Fruit fly (Drosophila melanogaster) whole organism, embryonic: ENCODE results near the gene CG7101.
A peak's percentile ranks its signal among the peaks of the same experiment; 100 is the strongest.

Source experiments
- Atf-2 ChIP-seq: fragments of 200-800 bp; sonication (Bioruptor generic); optimal IDR thresholded peaks from 2 replicates; lab custom pipeline; 2016; ENCODE audit warnings: missing biosample characterization, missing genetic modification characterization
- Awh ChIP-seq: fragments of 200-800 bp; sonication (Bioruptor generic); IDR thresholded peaks from 2 replicates; pipeline ENCODE4, ENCODE4 v1.3.6; 2022; ENCODE audit warnings: missing biosample characterization, missing genetic modification characterization
- CG10366 ChIP-seq: fragments of 200-800 bp; sonication (Bioruptor generic); IDR thresholded peaks from 2 replicates; pipeline ENCODE4 v1.3.6; 2022; ENCODE audit warnings: missing biosample characterization, missing genetic modification characterization
- CG11504 ChIP-seq: fragments of 200-800 bp; sonication (Bioruptor generic); optimal IDR thresholded peaks from 3 replicates; lab custom pipeline; 2019; ENCODE audit warnings: missing biosample characterization, mild to moderate bottlenecking, missing genetic modification characterization, moderate library complexity
- CG11723 ChIP-seq: fragments of 200-800 bp; sonication (Bioruptor generic); optimal IDR thresholded peaks from 2 replicates; lab custom pipeline; 2017; ENCODE audit warnings: missing biosample characterization, mild to moderate bottlenecking, missing genetic modification characterization
- CG12391 ChIP-seq: fragments of 200-800 bp; sonication (Bioruptor generic); optimal IDR thresholded peaks from 3 replicates; lab custom pipeline; 2018; ENCODE audit warnings: missing biosample characterization, mild to moderate bottlenecking, missing genetic modification characterization, moderate library complexity
- CG13424 ChIP-seq: fragments of 200-800 bp; sonication (Bioruptor generic); optimal IDR thresholded peaks from 2 replicates; lab custom pipeline; 2019; ENCODE audit warnings: missing biosample characterization, mild to moderate bottlenecking, missing genetic modification characterization, moderate library complexity
- CG14667 ChIP-seq: fragments of 200-800 bp; sonication (Bioruptor generic); IDR thresholded peaks from 2 replicates; pipeline ENCODE4 v1.3.6; 2022; ENCODE audit warnings: missing biosample characterization, missing genetic modification characterization
- CG14965 ChIP-seq: fragments of 200-800 bp; sonication (Bioruptor generic); optimal IDR thresholded peaks from 2 replicates; lab custom pipeline; 2016; ENCODE audit warnings: missing biosample characterization, missing genetic modification characterization, borderline replicate concordance
- CG1529 ChIP-seq: fragments of 200-800 bp; sonication (Bioruptor generic); optimal IDR thresholded peaks from 3 replicates; lab custom pipeline; 2018; ENCODE audit warnings: missing biosample characterization, missing genetic modification characterization
- CG15514 ChIP-seq: fragments of 200-800 bp; sonication (Bioruptor generic); optimal IDR thresholded peaks from 3 replicates; lab custom pipeline; 2017; ENCODE audit warnings: missing biosample characterization, missing genetic modification characterization, mild to moderate bottlenecking, moderate library complexity, missing genetic modification reagents
- CG15601 ChIP-seq: fragments of 200-800 bp; sonication (Bioruptor generic); optimal IDR thresholded peaks from 3 replicates; lab custom pipeline; 2019; ENCODE audit warnings: missing biosample characterization, mild to moderate bottlenecking, missing genetic modification characterization, moderate library complexity
- CG1602 ChIP-seq: fragments of 200-800 bp; sonication (Bioruptor generic); optimal IDR thresholded peaks from 3 replicates; lab custom pipeline; 2016; ENCODE audit warnings: missing biosample characterization, missing genetic modification characterization
- CG17568 ChIP-seq: fragments of 200-800 bp; sonication (Bioruptor generic); optimal IDR thresholded peaks from 2 replicates; lab custom pipeline; 2018; ENCODE audit warnings: missing biosample characterization, mild to moderate bottlenecking, missing genetic modification characterization, moderate library complexity
- CG17912 ChIP-seq: fragments of 200-800 bp; sonication (Bioruptor generic); optimal IDR thresholded peaks from 2 replicates; lab custom pipeline; 2018; ENCODE audit warnings: missing biosample characterization, mild to moderate bottlenecking, missing genetic modification characterization
- CG18619 ChIP-seq: fragments of 200-800 bp; sonication (Bioruptor generic); optimal IDR thresholded peaks from 3 replicates; lab custom pipeline; 2017; ENCODE audit warnings: missing biosample characterization, mild to moderate bottlenecking, missing genetic modification characterization
- CG2129 ChIP-seq: fragments of 200-800 bp; sonication (Bioruptor generic); IDR thresholded peaks from 2 replicates; pipeline ENCODE4 v1.3.6; 2022; ENCODE audit warnings: missing biosample characterization, missing genetic modification characterization; ENCODE audit not compliant: partially characterized antibody
- CG2889 ChIP-seq: fragments of 200-800 bp; sonication (Bioruptor generic); IDR thresholded peaks from 3 replicates; pipeline ENCODE4 v1.3.6; 2022; ENCODE audit warnings: missing biosample characterization, missing genetic modification characterization
- CG31365 ChIP-seq: fragments of 200-800 bp; sonication (Bioruptor generic); optimal IDR thresholded peaks from 2 replicates; lab custom pipeline; 2018; ENCODE audit warnings: missing biosample characterization, mild to moderate bottlenecking, missing genetic modification characterization
- CG4404 ChIP-seq: fragments of 200-800 bp; sonication (Bioruptor generic); IDR thresholded peaks from 2 replicates; pipeline ENCODE4 v1.3.6; 2022; ENCODE audit warnings: missing biosample characterization, missing genetic modification characterization
- CG4707 ChIP-seq: fragments of 200-800 bp; sonication (Bioruptor generic); optimal IDR thresholded peaks from 2 replicates; lab custom pipeline; 2018; ENCODE audit warnings: missing biosample characterization, mild to moderate bottlenecking, missing genetic modification characterization, moderate library complexity
- CG7372 ChIP-seq: fragments of 200-800 bp; sonication (Bioruptor generic); IDR thresholded peaks from 2 replicates; pipeline ENCODE4 v1.3.6; 2022; ENCODE audit warnings: missing biosample characterization, missing genetic modification characterization
- CG8089 ChIP-seq: fragments of 200-800 bp; sonication (Bioruptor generic); optimal IDR thresholded peaks from 3 replicates; lab custom pipeline; 2016; ENCODE audit warnings: missing biosample characterization, missing genetic modification characterization
- CG8281 ChIP-seq: fragments of 200-800 bp; sonication (Bioruptor generic); optimal IDR thresholded peaks from 2 replicates; lab custom pipeline; 2018; ENCODE audit warnings: missing biosample characterization, mild to moderate bottlenecking, missing genetic modification characterization, moderate library complexity
- CG8388 ChIP-seq: fragments of 200-800 bp; sonication (Bioruptor generic); optimal IDR thresholded peaks from 2 replicates; lab custom pipeline; 2019; ENCODE audit warnings: missing biosample characterization, mild to moderate bottlenecking, missing genetic modification characterization, moderate library complexity
- CG8765 ChIP-seq: fragments of 200-800 bp; sonication (Bioruptor generic); IDR thresholded peaks from 2 replicates; pipeline ENCODE4 v1.3.6; 2022; ENCODE audit warnings: missing biosample characterization, missing genetic modification characterization
- CG8944 ChIP-seq: fragments of 200-800 bp; sonication (Bioruptor generic); optimal IDR thresholded peaks from 3 replicates; lab custom pipeline; 2016; ENCODE audit warnings: missing biosample characterization, missing genetic modification characterization
- Deaf1 ChIP-seq: fragments of 200-800 bp; optimal IDR thresholded peaks from 3 replicates; lab custom pipeline; 2019; ENCODE audit warnings: missing biosample characterization, mild to moderate bottlenecking, missing genetic modification characterization, moderate library complexity
- Doc2 ChIP-seq: fragments of 200-800 bp; sonication (Bioruptor generic); IDR thresholded peaks from 2 replicates; pipeline ENCODE4 v1.3.6; 2022; ENCODE audit warnings: missing biosample characterization, missing genetic modification characterization
- ERR ChIP-seq: fragments of 200-800 bp; sonication (Bioruptor generic); optimal IDR thresholded peaks from 2 replicates; lab custom pipeline; 2016; ENCODE audit warnings: missing biosample characterization, missing genetic modification characterization
- Fer1 ChIP-seq: fragments of 200-800 bp; sonication (Bioruptor generic); optimal IDR thresholded peaks from 2 replicates; lab custom pipeline; 2017; ENCODE audit warnings: missing biosample characterization, mild to moderate bottlenecking, missing genetic modification characterization
- Fer3 ChIP-seq: fragments of 200-800 bp; sonication (Bioruptor generic); optimal IDR thresholded peaks from 2 replicates; lab custom pipeline; 2018; ENCODE audit warnings: missing biosample characterization, mild to moderate bottlenecking, missing genetic modification characterization, moderate library complexity
- Gug ChIP-seq: fragments of 200-800 bp; sonication (Bioruptor generic); IDR thresholded peaks from 4 replicates; pipeline ENCODE4 v1.3.6; 2022; ENCODE audit warnings: missing biosample characterization, missing genetic modification characterization
- HLH54F ChIP-seq: fragments of 200-800 bp; sonication (Bioruptor generic); optimal IDR thresholded peaks from 3 replicates; lab custom pipeline; 2016; ENCODE audit warnings: missing biosample characterization, missing genetic modification characterization
- Hey ChIP-seq: fragments of 200-800 bp; sonication (Bioruptor generic); optimal IDR thresholded peaks from 3 replicates; lab custom pipeline; 2018; ENCODE audit warnings: missing biosample characterization, mild to moderate bottlenecking, missing genetic modification characterization
- Max ChIP-seq: fragments of 200-800 bp; sonication (Bioruptor generic); optimal IDR thresholded peaks from 2 replicates; lab custom pipeline; 2016; ENCODE audit warnings: missing biosample characterization, mild to moderate bottlenecking, missing genetic modification characterization
- Sry-β ChIP-seq: fragments of 200-800 bp; sonication (Bioruptor generic); optimal IDR thresholded peaks from 2 replicates; lab custom pipeline; 2018; ENCODE audit warnings: missing biosample characterization, mild to moderate bottlenecking, missing genetic modification characterization, moderate library complexity
- ap ChIP-seq: fragments of 200-800 bp; sonication (Bioruptor generic); IDR thresholded peaks from 2 replicates; pipeline ENCODE4 v1.3.6; 2022; ENCODE audit warnings: missing biosample characterization, missing genetic modification characterization
- da ChIP-seq: fragments of 200-800 bp; sonication (Bioruptor generic); optimal IDR thresholded peaks from 2 replicates; lab custom pipeline; 2016; ENCODE audit warnings: missing biosample characterization, missing genetic modification characterization
- dan ChIP-seq: fragments of 200-800 bp; sonication (Bioruptor generic); IDR thresholded peaks from 2 replicates; pipeline ENCODE4 v1.3.6; 2022; ENCODE audit warnings: missing biosample characterization, missing genetic modification characterization
- kay ChIP-seq: fragments of 200-800 bp; sonication (Bioruptor generic); optimal IDR thresholded peaks from 2 replicates; lab custom pipeline; 2016; ENCODE audit warnings: missing biosample characterization, missing genetic modification characterization
- kni ChIP-seq: fragments of 200-800 bp; sonication (Bioruptor generic); optimal IDR thresholded peaks from 3 replicates; lab custom pipeline; 2017; ENCODE audit warnings: mild to moderate bottlenecking, missing biosample characterization, missing genetic modification reagents, missing genetic modification characterization
- phol ChIP-seq: fragments of 200-800 bp; sonication (Bioruptor generic); optimal IDR thresholded peaks from 3 replicates; lab custom pipeline; 2018; ENCODE audit warnings: missing biosample characterization, mild to moderate bottlenecking, missing genetic modification characterization, moderate library complexity
- pnt ChIP-seq: fragments of 200-800 bp; sonication (Bioruptor generic); optimal IDR thresholded peaks from 3 replicates; lab custom pipeline; 2016; ENCODE audit warnings: missing biosample characterization, missing genetic modification characterization
- sens-2 ChIP-seq: fragments of 200-800 bp; sonication (Bioruptor generic); IDR thresholded peaks from 2 replicates; pipeline ENCODE4 v1.3.6; 2022; ENCODE audit warnings: missing biosample characterization, missing genetic modification characterization
- shn ChIP-seq: fragments of 200-800 bp; sonication (Bioruptor generic); optimal IDR thresholded peaks from 3 replicates; lab custom pipeline; 2016; ENCODE audit warnings: missing biosample characterization, missing genetic modification characterization
- slou ChIP-seq: fragments of 200-800 bp; sonication (Bioruptor generic); optimal IDR thresholded peaks from 3 replicates; lab custom pipeline; 2016; ENCODE audit warnings: missing biosample characterization, missing genetic modification characterization
- slp2 ChIP-seq: fragments of 200-800 bp; sonication (Bioruptor generic); optimal IDR thresholded peaks from 2 replicates; lab custom pipeline; 2016; ENCODE audit warnings: missing biosample characterization, missing genetic modification characterization
- yki ChIP-seq: fragments of >200 bp; optimal IDR thresholded peaks from 3 replicates; lab custom pipeline; 2018
- zfh2 ChIP-seq: fragments of 200-800 bp; sonication (Bioruptor generic); optimal IDR thresholded peaks from 2 replicates; lab custom pipeline; 2016; ENCODE audit warnings: missing biosample characterization, missing genetic modification characterization

CG7101 gene

DNA sequence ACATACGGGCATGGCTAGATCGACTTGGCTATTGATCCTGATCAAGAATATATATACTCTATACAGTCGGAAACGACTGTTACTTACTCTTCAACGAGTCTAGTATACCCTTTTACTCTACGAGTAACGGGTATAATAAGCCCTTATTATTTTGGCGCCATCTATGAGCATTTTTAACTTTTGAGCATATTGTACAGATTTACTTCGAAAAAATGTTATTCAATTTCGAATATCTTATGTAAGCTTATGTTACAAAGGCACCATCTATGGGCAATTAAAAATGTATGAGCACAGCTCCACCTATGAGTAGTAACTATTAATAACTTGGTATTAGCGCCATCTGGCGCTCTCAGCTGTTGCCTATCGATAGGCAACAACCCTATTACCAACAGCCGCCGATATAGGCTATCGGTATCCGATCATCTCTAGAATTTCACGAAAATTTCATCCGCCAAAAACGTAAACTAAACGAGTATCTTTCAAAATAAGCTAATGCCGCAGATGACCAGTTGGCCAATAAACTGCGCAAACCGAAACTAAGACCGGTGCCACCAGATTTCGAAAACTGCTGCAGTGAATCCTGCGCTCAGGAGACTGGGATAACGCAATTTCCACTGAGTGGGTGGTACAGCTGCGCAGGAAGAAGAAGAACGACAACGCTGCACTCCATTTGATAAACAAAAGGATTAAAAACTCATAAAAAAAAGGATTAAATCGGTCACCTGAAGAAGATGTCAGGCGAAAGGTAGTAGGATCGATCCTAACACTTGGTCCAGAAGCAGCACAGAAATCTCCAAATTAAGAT, 13.0 kb downstream of the CG7101 start, which contains the start of gene htk:
TSS of gene htk (plus strand) at position 435 of the 805 bp plus-strand sequence.
- peak; percentile 10 for TF ChIP-seq CG31365
- TF ChIP-seq Fer1 (GFP tag; lab: Kevin White, UChicago): peak; percentile 53
- TF ChIP-seq CG1602 (GFP tag; lab: Kevin White, UChicago): peak; percentile 59
- TF ChIP-seq CG8281 (tag; lab: Kevin White, UChicago): no peak
- TF ChIP-seq Fer3 (tag; lab: Kevin White, UChicago): peak; percentile 63
- no peak for TF ChIP-seq CG4404
- TF ChIP-seq shn: peak; percentile 77
- no peak for TF ChIP-seq CG7372 (GFP tag; lab: Robert Waterston, UW)
- TF ChIP-seq CG1529 (GFP tag; lab: Kevin White, UChicago): no peak
- peak; percentile 78 for TF ChIP-seq pnt
- no peak for TF ChIP-seq CG8388
- peak; percentile 45 for TF ChIP-seq CG18619 (GFP tag; lab: Kevin White, UChicago)
- peak; percentile 77 for TF ChIP-seq CG15514 (GFP tag; lab: Kevin White, UChicago)
- TF ChIP-seq yki (lab: Kevin White, UChicago): no peak
- peak; percentile 78 for TF ChIP-seq CG17912 (GFP tag; lab: Kevin White, UChicago)
- peak; percentile 65 for TF ChIP-seq HLH54F
- no peak for TF ChIP-seq CG8765 (GFP tag; lab: Robert Waterston, UW)
- no peak for TF ChIP-seq Hey
- TF ChIP-seq kni (GFP tag; lab: Kevin White, UChicago): no peak
- TF ChIP-seq slou (GFP tag; lab: Kevin White, UChicago): no peak
- TF ChIP-seq CG11723: peak; percentile 6
- 0 out of 2 replicates have a peak, but pooled peaks have one; percentile 7 for TF ChIP-seq ap (GFP tag; lab: Robert Waterston, UW)
- TF ChIP-seq ERR (GFP tag; lab: Kevin White, UChicago): peak; percentile 38
- TF ChIP-seq kay (GFP tag; lab: Kevin White, UChicago): peak; percentile 59
- peak; percentile 49; the same call in 1 of the 2 replicates for TF ChIP-seq sens-2 (GFP tag; lab: Robert Waterston, UW)
- TF ChIP-seq Deaf1 (tag; lab: Kevin White, UChicago): peak; percentile 59
- TF ChIP-seq Awh (GFP tag; lab: Robert Waterston, UW): peak; percentile 51; the same call in 1 of the 2 replicates
- peak; percentile 12 for TF ChIP-seq CG4707 (GFP tag; lab: Kevin White, UChicago)
- peak; percentile 61 for TF ChIP-seq CG2129
- TF ChIP-seq slp2 (GFP tag; lab: Kevin White, UChicago): peak; percentile 65
- TF ChIP-seq CG13424: peak; percentile 46
- peak; percentile 61 for TF ChIP-seq CG11504
- TF ChIP-seq da: peak; percentile 64
- TF ChIP-seq Max: peak; percentile 13
- no peak for TF ChIP-seq Sry-β (GFP tag; lab: Kevin White, UChicago)
- TF ChIP-seq phol (tag; lab: Kevin White, UChicago): peak; percentile 55
- peak; percentile 66 for TF ChIP-seq CG8089 (GFP tag; lab: Kevin White, UChicago)
- TF ChIP-seq zfh2 (GFP tag; lab: Kevin White, UChicago): peak; percentile 48
- TF ChIP-seq CG14965 (GFP tag; lab: Kevin White, UChicago): peak; percentile 11
- no peak for TF ChIP-seq Doc2 (GFP tag; lab: Robert Waterston, UW)
- TF ChIP-seq CG17568 (GFP tag; lab: Kevin White, UChicago): no peak
- peak; percentile 59 for TF ChIP-seq CG10366 (GFP tag; lab: Robert Waterston, UW)
- TF ChIP-seq Atf-2: peak; percentile 65
- TF ChIP-seq CG8944: peak; percentile 75
- peak; percentile 58; the same call in 3 of the 4 replicates for TF ChIP-seq Gug (GFP tag; lab: Robert Waterston, UW)
- peak; percentile 59 for TF ChIP-seq CG12391 (tag; lab: Kevin White, UChicago)
- no peak for TF ChIP-seq dan
- TF ChIP-seq CG14667 (GFP tag; lab: Robert Waterston, UW): peak; percentile 55
- TF ChIP-seq CG2889 (GFP tag; lab: Robert Waterston, UW): no peak
- peak; percentile 60 for TF ChIP-seq CG15601 (tag; lab: Kevin White, UChicago)
